Worm (Caenorhabditis elegans) whole organism, young adult: Measurements from ENCODE around the gene M79.2.

ENCODE experiments used
- F57C9.4 ChIP-seq: sonication (generic microtip); optimal IDR thresholded peaks from 2 replicates; lab custom pipeline; 2017; ENCODE audit warnings: mild to moderate bottlenecking, missing genetic modification characterization, missing compliant biosample characterization
- K12H6.12 ChIP-seq: fragments of 200-800 bp; sonication (Bioruptor generic); optimal IDR thresholded peaks from 2 replicates; lab custom pipeline; 2018; ENCODE audit warnings: mild to moderate bottlenecking, missing genetic modification characterization, missing compliant biosample characterization
- Y53F4B.3 ChIP-seq: fragments of 200-800 bp; sonication (Bioruptor generic); IDR thresholded peaks from 2 replicates; pipeline ENCODE4 v1.3.6; 2022; ENCODE audit warnings: missing genetic modification reagents, missing genetic modification characterization, missing compliant biosample characterization
- Y79H2A.3 ChIP-seq: fragments of 200-800 bp; sonication (Bioruptor generic); conservative IDR thresholded peaks from 2 replicates; pipeline ENCODE4 v1.3.6; 2022; ENCODE audit warnings: missing genetic modification reagents, missing genetic modification characterization, missing compliant biosample characterization
- egl-18 ChIP-seq: fragments of 200-800 bp; sonication (Bioruptor generic); IDR thresholded peaks from 2 replicates; pipeline ENCODE4 v1.3.6; 2022; ENCODE audit warnings: missing genetic modification reagents, missing genetic modification characterization, missing compliant biosample characterization
- him-1 ChIP-seq: sonication (generic microtip); optimal IDR thresholded peaks from 2 replicates; lab custom pipeline; 2016; ENCODE audit warnings: missing genotype, missing genetic modification reagents, missing genetic modification characterization, missing compliant biosample characterization
- nhr-80 ChIP-seq: sonication (generic microtip); optimal IDR thresholded peaks from 2 replicates; lab custom pipeline; 2016; ENCODE audit warnings: missing genetic modification characterization, missing compliant biosample characterization
- pha-4 ChIP-seq: fragments of 150-350 bp; sonication (generic microtip); optimal IDR thresholded peaks from 2 replicates; lab custom pipeline; 2014; ENCODE audit warnings: missing biosample characterization, missing genetic modification reagents, missing genetic modification characterization
- rec-8 ChIP-seq, 2 experiments: sonication (generic microtip); optimal IDR thresholded peaks; 2 replicates each; lab custom pipeline; 2016; ENCODE audit warnings: mild to moderate bottlenecking in 2 of 2, missing genetic modification characterization in 2 of 2, missing genetic modification reagents in 2 of 2, missing genotype in 2 of 2, missing biosample characterization in 1 of 2, missing compliant biosample characterization in 1 of 2, moderate library complexity in 1 of 2
- xnd-1 ChIP-seq: sonication (generic microtip); optimal IDR thresholded peaks from 2 replicates; lab custom pipeline; 2016; ENCODE audit warnings: missing genotype, missing genetic modification reagents, missing genetic modification characterization, missing compliant biosample characterization

ce11 chrX:10609878-10610277, 18.7 kb downstream of the M79.2 start:
- TF ChIP-seq xnd-1 (tag; lab: Kevin White, UChicago) (no peak), rec-8 (tag; optimal IDR thresholded peaks at IDR 0.05; lab: Kevin White, UChicago) (no peak), F57C9.4 (tag; lab: Kevin White, UChicago) (no peak), pha-4 (tag; lab: Kevin White, UChicago) (no peak), Y79H2A.3 (GFP tag; lab: Robert Waterston, UW) (no peak), K12H6.12 (no peak), Y53F4B.3 (GFP tag; lab: Robert Waterston, UW) (no peak), him-1 (tag; lab: Kevin White, UChicago) (no peak), nhr-80 (tag; lab: Kevin White, UChicago) (no peak), egl-18 (GFP tag; lab: Robert Waterston, UW) (no peak)
